Worm (Caenorhabditis elegans) whole organism, midembryonic: ENCODE data around the gene F35A5.2.

Experiments used
- T22C8.4 ChIP-seq: fragments of 200-800 bp; sonication (Bioruptor generic); IDR thresholded peaks from 2 replicates; pipeline ENCODE4 v1.3.6; 2022; ENCODE audit warnings: missing genetic modification characterization, missing compliant biosample characterization
- cog-1 ChIP-seq: sonication (generic microtip); optimal IDR thresholded peaks from 2 replicates; lab custom pipeline; 2016; ENCODE audit warnings: missing genetic modification characterization, missing compliant biosample characterization
- flt-1 ChIP-seq: fragments of 200-800 bp; sonication (Bioruptor generic); IDR thresholded peaks from 2 replicates; pipeline ENCODE4 v1.3.6; 2022; ENCODE audit warnings: missing genetic modification characterization, missing compliant biosample characterization
- klf-2 ChIP-seq: fragments of 200-800 bp; sonication (Bioruptor generic); conservative IDR thresholded peaks from 2 replicates; pipeline ENCODE4 v1.3.6; 2022; ENCODE audit warnings: missing genetic modification reagents, missing genetic modification characterization, missing compliant biosample characterization
- med-1 ChIP-seq: sonication (generic microtip); optimal IDR thresholded peaks from 2 replicates; lab custom pipeline; 2017; ENCODE audit warnings: missing genetic modification characterization, mild to moderate bottlenecking, missing compliant biosample characterization, antibody characterized with exemption, missing genetic modification reagents; ENCODE audit not compliant: insufficient read depth
- ref-1 ChIP-seq: fragments of 200-800 bp; sonication (Bioruptor generic); conservative IDR thresholded peaks from 2 replicates; pipeline ENCODE4 v1.3.6; 2022; ENCODE audit warnings: missing genetic modification reagents, missing genetic modification characterization, missing compliant biosample characterization
- tab-1 ChIP-seq: fragments of 200-800 bp; sonication (Bioruptor generic); IDR thresholded peaks from 2 replicates; pipeline ENCODE4 v1.3.6; 2022; ENCODE audit warnings: missing genetic modification characterization, missing compliant biosample characterization
- ztf-23 ChIP-seq: fragments of 200-800 bp; sonication (Bioruptor generic); IDR thresholded peaks from 2 replicates; pipeline ENCODE4 v1.3.6; 2022; ENCODE audit warnings: missing genetic modification reagents, missing genetic modification characterization, missing compliant biosample characterization
- ztf-29 ChIP-seq: fragments of 200-800 bp; sonication (Bioruptor generic); IDR thresholded peaks from 2 replicates; pipeline ENCODE4 v1.3.6; 2022; ENCODE audit warnings: missing genetic modification reagents, missing genetic modification characterization, missing compliant biosample characterization

Gene F35A5.2

DNA sequence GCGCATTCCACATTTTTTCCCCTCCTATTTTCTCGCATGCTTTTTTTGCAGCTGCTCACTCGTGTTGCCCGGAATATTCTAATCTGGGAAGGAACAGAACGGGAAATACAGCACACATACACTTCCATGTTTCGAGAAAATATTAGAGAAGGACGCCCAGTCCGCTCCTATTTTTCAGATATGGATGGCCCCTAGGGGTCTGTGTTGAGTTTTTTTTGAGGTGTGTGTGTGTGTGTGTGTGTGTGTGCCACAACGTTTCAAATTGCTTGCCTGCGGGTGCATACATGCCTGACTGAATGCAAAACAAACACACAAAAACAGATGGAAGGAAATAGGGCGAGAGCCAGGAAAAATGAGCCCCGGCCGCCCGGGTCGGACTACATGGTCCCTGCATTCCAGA is 16.7 kb downstream of the F35A5.2 start:
- TF ChIP-seq T22C8.4 (GFP tag; lab: Robert Waterston, UW) (no peak), tab-1 (GFP tag; lab: Robert Waterston, UW) (no peak), cog-1 (tag; lab: Kevin White, UChicago) (no peak), med-1 (GFP tag; lab: Kevin White, UChicago) (no peak), ztf-29 (GFP tag; lab: Robert Waterston, UW) (no peak), ztf-23 (GFP tag; lab: Robert Waterston, UW) (no peak), klf-2 (GFP tag; lab: Robert Waterston, UW) (no peak), ref-1 (GFP tag; lab: Robert Waterston, UW) (no peak), flt-1 (GFP tag; lab: Robert Waterston, UW) (no peak)

- no peak for TF ChIP-seq med-1 (GFP tag; lab: Kevin White, UChicago)
- TF ChIP-seq flt-1 (GFP tag; lab: Robert Waterston, UW): no peak
- no peak for TF ChIP-seq ref-1 (GFP tag; lab: Robert Waterston, UW)
- no peak for TF ChIP-seq T22C8.4 (GFP tag; lab: Robert Waterston, UW)
- TF ChIP-seq tab-1 (GFP tag; lab: Robert Waterston, UW): no peak
- TF ChIP-seq cog-1 (tag; lab: Kevin White, UChicago): no peak
- TF ChIP-seq ztf-23 (GFP tag; lab: Robert Waterston, UW): no peak
- TF ChIP-seq ztf-29 (GFP tag; lab: Robert Waterston, UW): no peak
- TF ChIP-seq klf-2 (GFP tag; lab: Robert Waterston, UW): no peak
Measured at ce11 chrX:3822061-3822460, 17.1 kb downstream of the F35A5.2 start.

DNA sequence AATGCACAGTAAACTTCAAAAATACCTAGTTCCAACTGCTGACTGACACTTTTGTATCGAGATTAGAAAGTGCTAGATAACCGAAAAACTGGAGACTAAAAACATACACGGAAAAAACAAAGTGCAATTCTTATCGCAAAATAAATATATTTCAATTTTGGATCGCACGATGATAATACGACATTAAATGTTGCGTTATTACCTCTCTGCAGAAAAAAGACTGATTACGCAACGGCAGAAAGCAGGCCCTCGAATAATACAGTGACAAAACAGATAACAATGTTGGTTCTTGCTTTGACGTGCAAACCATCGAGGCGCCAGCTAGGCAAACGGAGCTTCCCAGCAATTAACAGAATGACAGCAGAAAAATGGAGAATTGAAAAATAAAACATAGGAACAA is 18.9 kb downstream of the F35A5.2 start:
- TF ChIP-seq cog-1 (tag; lab: Kevin White, UChicago) (no peak), med-1 (GFP tag; lab: Kevin White, UChicago) (no peak), T22C8.4 (GFP tag; lab: Robert Waterston, UW) (no peak), tab-1 (GFP tag; lab: Robert Waterston, UW) (no peak), flt-1 (GFP tag; lab: Robert Waterston, UW) (no peak), klf-2 (GFP tag; lab: Robert Waterston, UW) (no peak), ztf-29 (GFP tag; lab: Robert Waterston, UW) (no peak), ref-1 (GFP tag; lab: Robert Waterston, UW) (no peak), ztf-23 (GFP tag; lab: Robert Waterston, UW) (no peak)

- no peak for TF ChIP-seq cog-1 (tag; lab: Kevin White, UChicago)
- TF ChIP-seq klf-2 (GFP tag; lab: Robert Waterston, UW): no peak
- no peak for TF ChIP-seq T22C8.4 (GFP tag; lab: Robert Waterston, UW)
- peak; percentile 24; the same call in 1 of the 2 replicates for TF ChIP-seq flt-1 (GFP tag; lab: Robert Waterston, UW)
- no peak for TF ChIP-seq ztf-29 (GFP tag; lab: Robert Waterston, UW)
Measured at ce11 chrX:3824443-3824842, 19.5 kb downstream of the F35A5.2 start.

ce11 chrX:3824907-3825689 is 20.2 kb downstream of the F35A5.2 start:
- no peak for TF ChIP-seq cog-1 (tag; lab: Kevin White, UChicago)

DNA sequence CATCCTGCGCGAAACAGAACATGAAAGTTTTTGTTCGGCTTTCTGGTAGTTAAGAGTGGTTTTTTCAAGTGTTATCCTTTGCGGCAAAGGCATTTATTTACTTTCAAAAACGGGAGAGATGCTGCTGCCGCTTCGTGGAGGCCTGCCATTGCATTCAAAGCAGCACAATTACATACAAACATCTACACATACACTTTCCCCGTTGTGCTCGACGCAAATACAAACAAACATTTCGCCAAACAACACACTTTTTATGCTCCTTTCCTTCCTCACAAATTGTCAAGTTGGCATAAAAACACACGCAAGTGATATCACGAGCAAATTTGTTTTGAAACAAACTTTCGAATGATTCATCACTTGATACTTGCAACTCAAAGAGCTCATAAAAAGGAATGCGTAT is 21.2 kb downstream of the F35A5.2 start:
- no peak for TF ChIP-seq ref-1 (GFP tag; lab: Robert Waterston, UW)
- no peak for TF ChIP-seq cog-1 (tag; lab: Kevin White, UChicago)
- TF ChIP-seq ztf-23 (GFP tag; lab: Robert Waterston, UW): no peak
- TF ChIP-seq med-1 (GFP tag; lab: Kevin White, UChicago): no peak
- TF ChIP-seq flt-1 (GFP tag; lab: Robert Waterston, UW): no peak
- TF ChIP-seq tab-1 (GFP tag; lab: Robert Waterston, UW): no peak
- TF ChIP-seq klf-2 (GFP tag; lab: Robert Waterston, UW): no peak
- TF ChIP-seq ztf-29 (GFP tag; lab: Robert Waterston, UW): no peak
- no peak for TF ChIP-seq T22C8.4 (GFP tag; lab: Robert Waterston, UW)

ce11 chrX:3826863-3827262 is 21.9 kb downstream of the F35A5.2 start, which contains the start of gene fkh-9:
Gene fkh-9 (minus strand): TSS chrX:3826963.
- TF ChIP-seq flt-1 (GFP tag; lab: Robert Waterston, UW) (no peak), ztf-23 (GFP tag; lab: Robert Waterston, UW) (no peak), tab-1 (GFP tag; lab: Robert Waterston, UW) (no peak), cog-1 (tag; lab: Kevin White, UChicago) (no peak)

- TF ChIP-seq med-1 (GFP tag; lab: Kevin White, UChicago): no peak
- TF ChIP-seq ref-1 (GFP tag; lab: Robert Waterston, UW): no peak
- TF ChIP-seq klf-2 (GFP tag; lab: Robert Waterston, UW): no peak
- TF ChIP-seq tab-1 (GFP tag; lab: Robert Waterston, UW): no peak
- no peak for TF ChIP-seq ztf-29 (GFP tag; lab: Robert Waterston, UW)
- no peak for TF ChIP-seq flt-1 (GFP tag; lab: Robert Waterston, UW)
- no peak for TF ChIP-seq cog-1 (tag; lab: Kevin White, UChicago)
- TF ChIP-seq T22C8.4 (GFP tag; lab: Robert Waterston, UW): no peak
- no peak for TF ChIP-seq ztf-23 (GFP tag; lab: Robert Waterston, UW)
Measured at ce11 chrX:3827311-3827710, 22.4 kb downstream of the F35A5.2 start.

ce11 chrX:3828598-3829204 is 23.8 kb downstream of the F35A5.2 start:
- TF ChIP-seq klf-2 (GFP tag; lab: Robert Waterston, UW) (no peak), ztf-29 (GFP tag; lab: Robert Waterston, UW) (no peak), T22C8.4 (GFP tag; lab: Robert Waterston, UW) (no peak), ref-1 (GFP tag; lab: Robert Waterston, UW) (no peak), med-1 (GFP tag; lab: Kevin White, UChicago) (no peak), cog-1 (tag; lab: Kevin White, UChicago) (no peak), flt-1 (GFP tag; lab: Robert Waterston, UW) (no peak), tab-1 (GFP tag; lab: Robert Waterston, UW) (no peak), ztf-23 (GFP tag; lab: Robert Waterston, UW) (no peak)
